Worm (Caenorhabditis elegans): ENCODE measurements around the gene sprp-4.

DNA sequence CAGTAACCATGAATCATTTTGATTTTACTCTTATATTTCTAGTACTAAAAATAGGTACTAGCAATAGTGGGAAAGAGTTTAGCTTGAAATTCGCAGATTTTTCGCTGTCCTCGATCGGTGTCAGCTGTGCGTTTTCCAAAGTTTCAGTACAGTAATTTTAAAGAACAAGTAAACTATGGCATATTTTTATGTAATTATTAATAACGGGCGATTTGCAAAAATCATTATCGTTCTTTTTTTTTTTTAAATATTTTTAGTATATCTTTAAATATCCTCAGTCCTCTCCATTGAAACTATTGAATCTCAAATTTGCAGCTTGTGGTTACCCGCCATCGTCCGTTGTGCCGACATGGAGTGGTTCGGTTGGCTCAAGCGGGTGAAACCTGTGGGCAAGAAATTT is 39.4 kb upstream of the sprp-4 start, which contains the start of gene C13E3.1:
- TF ChIP-seq snpc-4 (tag; optimal IDR thresholded peaks at IDR 0.05) (no peak), nhr-43 (tag; optimal IDR thresholded peaks at IDR 0.05; ENCODE audit: poor library complexity, severe bottlenecking) (no peak), lin-39 (tag; optimal IDR thresholded peaks at IDR 0.05) (no peak)

Measured in whole organism, L3 larva.